Worm (Caenorhabditis elegans): ENCODE measurements around the gene rpl-32.
"Not testable (repeated sequence)": the region's sequence is repeated elsewhere in the genome, so short reads cannot be mapped to it uniquely, and the experiment has no call there.

- not testable (repeated sequence) for TF ChIP-seq ztf-11, zip-2, nhr-11, nhr-77 (tag; optimal IDR thresholded peaks at IDR 0.05)
- TF ChIP-seq madf-9 (GFP tag; conservative IDR thresholded peaks at IDR 0.05), result peak; percentile 69
These were observed 45.7 kb upstream of the rpl-32 start for ce11 chrII:9102623-9103022.

All from whole organism, L4 larva.